Worm (Caenorhabditis elegans): ENCODE results near the gene srh-183.

DNA sequence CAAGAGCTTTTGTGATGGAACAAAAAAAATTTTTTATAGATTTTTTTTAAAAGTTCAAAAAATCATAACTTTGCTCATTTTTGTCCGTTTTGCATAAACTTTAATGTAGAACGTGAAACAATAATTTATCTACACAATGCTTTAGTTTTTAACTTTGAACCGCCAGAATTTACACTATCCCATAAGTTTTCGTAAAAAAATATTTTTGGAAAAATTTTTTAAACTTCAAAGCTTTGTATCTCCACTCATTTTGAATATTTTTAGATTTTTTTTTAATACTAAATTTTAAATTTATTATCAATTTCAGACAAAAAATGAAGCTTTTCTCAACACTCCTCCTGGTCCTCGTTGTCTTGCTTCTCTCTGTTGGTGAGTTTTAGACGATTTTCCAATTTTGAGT, 33.5 kb upstream of the srh-183 start, which contains the start of gene Y60A3A.21:
- TF ChIP-seq flt-1 (GFP tag; IDR thresholded peaks at IDR 0.05) (no peak), cog-1 (tag; optimal IDR thresholded peaks at IDR 0.05) (no peak), klf-2 (GFP tag; conservative IDR thresholded peaks at IDR 0.05) (no peak), tab-1 (GFP tag; IDR thresholded peaks at IDR 0.05) (no peak), ref-1 (GFP tag; conservative IDR thresholded peaks at IDR 0.05) (no peak), med-1 (GFP tag; optimal IDR thresholded peaks at IDR 0.05; ENCODE audit: insufficient read depth) (no peak), T22C8.4 (GFP tag; IDR thresholded peaks at IDR 0.05) (no peak), ztf-23 (GFP tag; IDR thresholded peaks at IDR 0.05) (no peak), ztf-29 (GFP tag; IDR thresholded peaks at IDR 0.05) (no peak)

All from whole organism, midembryonic.